Worm (Caenorhabditis elegans): ENCODE results near the gene nhr-93.
"Not testable (repeated sequence)": the region's sequence is repeated elsewhere in the genome, so short reads cannot be mapped to it uniquely, and the experiment has no call there.

The nhr-93 gene

ce11 chrV:3579795-3580194, 41.6 kb upstream of the nhr-93 start:
- TF ChIP-seq lsy-2 (tag; optimal IDR thresholded peaks at IDR 0.05) (peak; percentile 6), nhr-237 (tag; optimal IDR thresholded peaks at IDR 0.05) (no peak), lin-13 (tag; optimal IDR thresholded peaks at IDR 0.05) (no peak), unc-62 (GFP tag; optimal IDR thresholded peaks at IDR 0.05) (no peak), hlh-1 (tag; optimal IDR thresholded peaks at IDR 0.05) (peak; percentile 67), sem-2 (GFP tag; optimal IDR thresholded peaks at IDR 0.05) (no peak)

ce11 chrV:3579248-3579647, 41.0 kb upstream of the nhr-93 start:
- no peak for TF ChIP-seq nhr-2 (tag; optimal IDR thresholded peaks at IDR 0.05)
- no peak for TF ChIP-seq ceh-43 (GFP tag; optimal IDR thresholded peaks at IDR 0.05)
- no peak for TF ChIP-seq cnd-1 (tag; optimal IDR thresholded peaks at IDR 0.05)
- no peak for TF ChIP-seq lsy-2 (tag; optimal IDR thresholded peaks at IDR 0.05)
- no peak for TF ChIP-seq sem-2 (GFP tag; optimal IDR thresholded peaks at IDR 0.05)
- no peak for TF ChIP-seq nhr-28 (tag; optimal IDR thresholded peaks at IDR 0.05)
- TF ChIP-seq mep-1 (tag; optimal IDR thresholded peaks at IDR 0.05) = no peak
- no peak for TF ChIP-seq ceh-83 (GFP tag; optimal IDR thresholded peaks at IDR 0.05)
- TF ChIP-seq unc-62 (GFP tag; optimal IDR thresholded peaks at IDR 0.05) = no peak
- no peak for TF ChIP-seq zip-8 (tag; optimal IDR thresholded peaks at IDR 0.05)
- no peak for TF ChIP-seq M03D4.4 (tag; optimal IDR thresholded peaks at IDR 0.05)
- no peak for TF ChIP-seq nhr-12 (tag; optimal IDR thresholded peaks at IDR 0.05)
- TF ChIP-seq blmp-1 (tag; optimal IDR thresholded peaks at IDR 0.05) = no peak
- TF ChIP-seq ham-2 (GFP tag; optimal IDR thresholded peaks at IDR 0.05) = no peak
- no peak for TF ChIP-seq elt-1 (tag; optimal IDR thresholded peaks at IDR 0.05; ENCODE audit: borderline replicate concordance, insufficient read depth)
- no peak for TF ChIP-seq lin-32 (GFP tag; optimal IDR thresholded peaks at IDR 0.05)
- TF ChIP-seq nhr-76 (tag; optimal IDR thresholded peaks at IDR 0.05) = no peak
- TF ChIP-seq drap-1 (GFP tag; optimal IDR thresholded peaks at IDR 0.05) = no peak
- no peak for TF ChIP-seq ces-1 (GFP tag; optimal IDR thresholded peaks at IDR 0.05)
- no peak for TF ChIP-seq ceh-39 (tag; optimal IDR thresholded peaks at IDR 0.05)

- TF ChIP-seq mls-2 (tag; optimal IDR thresholded peaks at IDR 0.05) (no peak), lsy-2 (tag; optimal IDR thresholded peaks at IDR 0.05) (peak; percentile 85)
Measured at ce11 chrV:3578813-3579212, 40.6 kb upstream of the nhr-93 start, which contains the start of gene pygl-1. pygl-1 (plus strand) TSS chrV:3579023.

ce11 chrV:3575759-3576158, 37.6 kb upstream of the nhr-93 start, which contains the start of gene grl-27:
grl-27 (minus strand) TSS chrV:3575859.
- no peak for TF ChIP-seq elt-3 (tag; optimal IDR thresholded peaks at IDR 0.05)
- TF ChIP-seq sem-2 (GFP tag; optimal IDR thresholded peaks at IDR 0.05) = no peak
- TF ChIP-seq ceh-39 (tag; optimal IDR thresholded peaks at IDR 0.05) = no peak
- no peak for TF ChIP-seq ceh-43 (GFP tag; optimal IDR thresholded peaks at IDR 0.05)
- TF ChIP-seq lsy-2 (tag; optimal IDR thresholded peaks at IDR 0.05) = no peak
- TF ChIP-seq unc-120 (tag; optimal IDR thresholded peaks at IDR 0.05; ENCODE audit: poor library complexity, severe bottlenecking) = no peak
- no peak for TF ChIP-seq mls-2 (tag; optimal IDR thresholded peaks at IDR 0.05)
- no peak for TF ChIP-seq ztf-11 (tag; optimal IDR thresholded peaks at IDR 0.05)
- TF ChIP-seq unc-39 (tag; optimal IDR thresholded peaks at IDR 0.05) = no peak
- TF ChIP-seq unc-62 (GFP tag; optimal IDR thresholded peaks at IDR 0.05) = no peak
- no peak for TF ChIP-seq nhr-237 (tag; optimal IDR thresholded peaks at IDR 0.05)
- TF ChIP-seq zip-8 (tag; optimal IDR thresholded peaks at IDR 0.05) = no peak
- no peak for TF ChIP-seq pha-4 (tag; optimal IDR thresholded peaks at IDR 0.05)
- no peak for TF ChIP-seq snpc-4 (tag; optimal IDR thresholded peaks at IDR 0.05)
- TF ChIP-seq sptf-1 (tag; optimal IDR thresholded peaks at IDR 0.05) = no peak
- TF ChIP-seq tbx-8 (GFP tag; optimal IDR thresholded peaks at IDR 0.05) = no peak
- no peak for TF ChIP-seq nhr-2 (tag; optimal IDR thresholded peaks at IDR 0.05)
- TF ChIP-seq mab-5 (tag; optimal IDR thresholded peaks at IDR 0.05) = no peak
- no peak for TF ChIP-seq ces-1 (GFP tag; optimal IDR thresholded peaks at IDR 0.05)

ce11 chrV:3572408-3572807, 34.2 kb upstream of the nhr-93 start, which contains the start of gene F40C5.1:
F40C5.1 (plus strand) TSS chrV:3572708.
- TF ChIP-seq lin-13 (tag; optimal IDR thresholded peaks at IDR 0.05); lin-32 (GFP tag; optimal IDR thresholded peaks at IDR 0.05); cnd-1 (tag; optimal IDR thresholded peaks at IDR 0.05): not testable (repeated sequence)
